Worm (Caenorhabditis elegans): Measurements from ENCODE around the gene clec-61.
A peak's percentile ranks its signal among the peaks of the same experiment; 100 is the strongest.

Gene clec-61

ce11 chrII:10490329-10490728 is at the start of gene clec-61:
Gene clec-61, minus strand, starts transcription at chrII:10490537.
- TF ChIP-seq nhr-111 (GFP tag; optimal IDR thresholded peaks at IDR 0.05): no peak
- peak; percentile 58 for TF ChIP-seq nhr-28 (tag; optimal IDR thresholded peaks at IDR 0.05)
- TF ChIP-seq F44E2.7 (GFP tag; IDR thresholded peaks at IDR 0.05): no peak
- no peak for TF ChIP-seq zag-1 (tag; optimal IDR thresholded peaks at IDR 0.05)
- peak; percentile 23 for TF ChIP-seq pqm-1 (tag; optimal IDR thresholded peaks at IDR 0.05)
- TF ChIP-seq daf-16 (GFP tag; optimal IDR thresholded peaks at IDR 0.05): no peak
- peak; percentile 87 for TF ChIP-seq daf-16 (tag; optimal IDR thresholded peaks at IDR 0.05)
- peak; percentile 18 for TF ChIP-seq dve-1 (tag; optimal IDR thresholded peaks at IDR 0.05; ENCODE audit: insufficient read depth)

DNA sequence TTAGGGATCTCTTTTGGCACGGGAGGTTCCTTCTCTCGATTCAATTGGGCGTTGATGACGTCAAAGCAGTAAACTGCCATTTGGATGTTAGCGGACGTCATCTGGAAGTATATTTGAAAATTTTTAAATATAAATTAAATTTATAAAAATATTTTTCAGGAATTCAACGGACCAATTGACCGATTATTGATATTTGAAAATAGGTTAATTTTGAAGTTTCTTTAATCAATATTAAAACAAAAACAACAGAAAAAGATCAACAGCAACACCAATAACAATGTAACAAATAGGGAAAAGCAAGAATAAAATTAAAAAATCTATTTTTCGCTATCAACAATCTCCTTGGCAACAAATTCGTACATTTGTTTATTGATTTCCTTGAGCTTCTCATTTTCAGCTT is 48.9 kb upstream of the clec-61 start, which contains the start of gene R166.3:
TSS of gene R166.3 (minus strand) at position 101 of the 400 bp plus-strand sequence.
- TF ChIP-seq egl-43 (GFP tag; IDR thresholded peaks at IDR 0.05) (no peak), lin-38 (GFP tag; IDR thresholded peaks at IDR 0.05) (peak; percentile 31; the same call in 1 of the 2 replicates)

ce11 chrII:10537988-10538387 is 47.7 kb upstream of the clec-61 start:
- peak in 1 of 2 experiments; percentile 78 for TF ChIP-seq hif-1 (tag; optimal IDR thresholded peaks at IDR 0.05)
- peak; percentile 63 for TF ChIP-seq unc-130 (GFP tag; optimal IDR thresholded peaks at IDR 0.05)
- TF ChIP-seq dpl-1 (GFP tag; optimal IDR thresholded peaks at IDR 0.05): peak; percentile 70
- peak; percentile 4 for TF ChIP-seq spr-1 (tag; optimal IDR thresholded peaks at IDR 0.05)
- no peak for TF ChIP-seq ceh-28 (tag; optimal IDR thresholded peaks at IDR 0.05)
- peak; percentile 42 for TF ChIP-seq mep-1 (tag; optimal IDR thresholded peaks at IDR 0.05)
- TF ChIP-seq mes-2 (tag; optimal IDR thresholded peaks at IDR 0.05; ENCODE audit: poor library complexity, severe bottlenecking): peak; percentile 97
- peak; percentile 61 for TF ChIP-seq aha-1 (tag)
- TF ChIP-seq dve-1 (tag; optimal IDR thresholded peaks at IDR 0.05; ENCODE audit: insufficient read depth): peak; percentile 60
- TF ChIP-seq spr-3 (GFP tag; optimal IDR thresholded peaks at IDR 0.05): no peak
- peak; percentile 30 for TF ChIP-seq nhr-6 (tag; optimal IDR thresholded peaks at IDR 0.05)
- TF ChIP-seq lir-3 (tag; optimal IDR thresholded peaks at IDR 0.05): no peak
- TF ChIP-seq tra-1 (GFP tag; IDR thresholded peaks at IDR 0.05): peak; percentile 66
- TF ChIP-seq nhr-11 (tag; optimal IDR thresholded peaks at IDR 0.05): peak; percentile 45
- TF ChIP-seq R02D3.7 (tag; optimal IDR thresholded peaks at IDR 0.05): no peak
- 0 out of 2 replicates have a peak, but pooled peaks have one; percentile 73 for TF ChIP-seq tag-97 (GFP tag; IDR thresholded peaks at IDR 0.05)
- peak; percentile 68; the same call in 1 of the 2 replicates for TF ChIP-seq Y48G9A.11 (GFP tag; IDR thresholded peaks at IDR 0.05)
- TF ChIP-seq hlh-11 (tag; optimal IDR thresholded peaks at IDR 0.05): peak; percentile 43
- TF ChIP-seq ZK546.5 (tag; optimal IDR thresholded peaks at IDR 0.05): no peak
- TF ChIP-seq lsy-2 (tag; optimal IDR thresholded peaks at IDR 0.05): peak in 1 of 2 experiments; percentile 75
- TF ChIP-seq madf-9 (GFP tag; conservative IDR thresholded peaks at IDR 0.05): peak; percentile 72
- TF ChIP-seq dmd-9 (GFP tag; IDR thresholded peaks at IDR 0.05): peak; percentile 88
- no peak for TF ChIP-seq fkh-10 (GFP tag; optimal IDR thresholded peaks at IDR 0.05)
- no peak for TF ChIP-seq nhr-25 (tag; optimal IDR thresholded peaks at IDR 0.05; ENCODE audit: borderline replicate concordance, insufficient read depth)
- peak; percentile 14 for TF ChIP-seq nhr-102 (tag; optimal IDR thresholded peaks at IDR 0.05)
- TF ChIP-seq ceh-44 (GFP tag; IDR thresholded peaks at IDR 0.05): 0 out of 2 replicates have a peak, but pooled peaks have one; percentile 28
- peak; percentile 63 for TF ChIP-seq lin-38 (GFP tag; IDR thresholded peaks at IDR 0.05)
- peak; percentile 30 for TF ChIP-seq rbr-2 (tag; optimal IDR thresholded peaks at IDR 0.05)
- 0 out of 4 replicates have a peak, but pooled peaks of 1 of the 2 experiments have one; percentile 36 for TF ChIP-seq madf-5 (GFP tag; IDR thresholded peaks at IDR 0.05)
- TF ChIP-seq ctbp-1 (GFP tag; IDR thresholded peaks at IDR 0.05): no peak
- TF ChIP-seq ZK337.2 (GFP tag; IDR thresholded peaks at IDR 0.05): peak; percentile 85
- TF ChIP-seq zfp-2 (tag; optimal IDR thresholded peaks at IDR 0.05): no peak
- peak; percentile 59 for TF ChIP-seq duxl-1 (tag; optimal IDR thresholded peaks at IDR 0.05; ENCODE audit: poor library complexity)
- peak; percentile 48 for TF ChIP-seq dmd-6 (GFP tag; IDR thresholded peaks at IDR 0.05)

Data from whole organism, L4 larva.